Worm (Caenorhabditis elegans) whole organism, late embryonic: ENCODE data around the gene B0416.5.

Experiments
- C38D4.7 ChIP-seq: fragments of 200-800 bp; sonication (Bioruptor generic); optimal IDR thresholded peaks from 2 replicates; lab custom pipeline; 2018; ENCODE audit warnings: mild to moderate bottlenecking, missing genetic modification characterization, moderate library complexity, missing compliant biosample characterization
- K02D7.2 ChIP-seq: sonication (generic microtip); optimal IDR thresholded peaks from 2 replicates; lab custom pipeline; 2017; ENCODE audit warnings: mild to moderate bottlenecking, missing genetic modification characterization, missing compliant biosample characterization
- ama-1 ChIP-seq: fragments of 150-350 bp; optimal IDR thresholded peaks from 2 replicates; lab custom pipeline; 2014
- ceh-24 ChIP-seq: sonication (generic microtip); optimal IDR thresholded peaks from 2 replicates; lab custom pipeline; 2016; ENCODE audit warnings: mild to moderate bottlenecking, missing genetic modification characterization, missing compliant biosample characterization
- ceh-48 ChIP-seq: sonication (generic microtip); optimal IDR thresholded peaks from 2 replicates; lab custom pipeline; 2016; ENCODE audit warnings: missing genetic modification characterization, inconsistent platforms, missing compliant biosample characterization
- dmd-4 ChIP-seq: sonication (generic microtip); optimal IDR thresholded peaks from 2 replicates; lab custom pipeline; 2016; ENCODE audit warnings: borderline replicate concordance, missing genetic modification characterization, missing compliant biosample characterization
- elt-2 ChIP-seq: sonication (generic microtip); optimal IDR thresholded peaks from 2 replicates; lab custom pipeline; 2016; ENCODE audit warnings: missing genetic modification reagents, missing genetic modification characterization, missing compliant biosample characterization
- ets-4 ChIP-seq: sonication (generic microtip); optimal IDR thresholded peaks from 2 replicates; lab custom pipeline; 2016; ENCODE audit warnings: missing genetic modification characterization, missing compliant biosample characterization
- fkh-10 ChIP-seq: fragments of 150-350 bp; optimal IDR thresholded peaks from 2 replicates; lab custom pipeline; 2014; ENCODE audit warnings: missing biosample characterization, missing genetic modification reagents, missing genetic modification characterization
- madf-2 ChIP-seq: sonication (generic microtip); optimal IDR thresholded peaks from 2 replicates; lab custom pipeline; 2017; ENCODE audit warnings: missing genetic modification characterization, missing compliant biosample characterization
- pag-3 ChIP-seq: sonication (generic microtip); optimal IDR thresholded peaks from 2 replicates; lab custom pipeline; 2016; ENCODE audit warnings: missing compliant biosample characterization, missing genetic modification characterization, borderline replicate concordance
- unc-86 ChIP-seq: sonication (generic microtip); optimal IDR thresholded peaks from 2 replicates; lab custom pipeline; 2016; ENCODE audit warnings: missing genetic modification characterization, missing compliant biosample characterization
- ztf-16 ChIP-seq: sonication (generic microtip); optimal IDR thresholded peaks from 2 replicates; lab custom pipeline; 2017; ENCODE audit warnings: missing genetic modification characterization, missing compliant biosample characterization

- TF ChIP-seq madf-2 = no peak
- TF ChIP-seq ama-1 (lab: Kevin White, UChicago) = no peak
- TF ChIP-seq dmd-4 (tag; lab: Kevin White, UChicago) = no peak
- TF ChIP-seq ceh-24 = no peak
- TF ChIP-seq ets-4 (tag; lab: Kevin White, UChicago) = no peak
- no peak for TF ChIP-seq fkh-10 (GFP tag; lab: Kevin White, UChicago)
- no peak for TF ChIP-seq ztf-16 (tag; lab: Kevin White, UChicago)
- TF ChIP-seq K02D7.2 (tag; lab: Kevin White, UChicago) = no peak
- TF ChIP-seq unc-86 (tag; lab: Kevin White, UChicago) = no peak
- no peak for TF ChIP-seq C38D4.7 (GFP tag; lab: Kevin White, UChicago)
- TF ChIP-seq ceh-48 = no peak
- no peak for TF ChIP-seq elt-2 (tag; lab: Kevin White, UChicago)
- no peak for TF ChIP-seq pag-3
Observed at ce11 chrX:9303422-9303821, 32.8 kb upstream of the B0416.5 start, which contains the start of gene tmc-2.
